Fruit fly (Drosophila melanogaster) Kc167 (cell line): ENCODE results near the gene Ir68a.

Source experiments
- Myc ChIP-seq: fragments of >200 bp; optimal IDR thresholded peaks from 2 replicates; lab custom pipeline; 2017; ENCODE audit warnings: missing external identifiers
- h ChIP-seq: fragments of >200 bp; optimal IDR thresholded peaks from 3 replicates; lab custom pipeline; 2018; ENCODE audit warnings: missing external identifiers
- ttk ChIP-seq: sonication (Bioruptor generic); optimal IDR thresholded peaks from 2 replicates; lab custom pipeline; 2017; ENCODE audit warnings: missing external identifiers

DNA sequence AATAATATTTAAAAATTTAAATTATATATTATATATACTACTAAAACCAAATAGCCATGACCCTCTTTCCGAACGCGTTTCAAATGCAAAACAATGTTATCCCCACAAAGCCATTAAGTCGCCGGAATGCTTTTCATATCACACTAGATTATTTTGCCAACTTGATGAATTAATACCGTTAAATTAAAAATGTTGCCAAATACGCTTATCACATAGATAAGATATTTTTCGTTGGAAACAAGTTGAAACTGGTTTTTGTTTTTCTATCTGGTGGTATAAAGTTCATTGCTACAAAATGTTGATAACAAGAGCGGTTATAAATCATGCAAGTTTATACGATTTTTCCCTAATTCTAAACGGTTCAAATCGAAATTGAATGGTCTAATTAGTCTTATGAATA lies 2.5 kb downstream of the Ir68a start:
- TF ChIP-seq Myc (lab: Kevin White, UChicago): no peak
- TF ChIP-seq ttk (lab: Kevin White, UChicago): no peak
- no peak for TF ChIP-seq h (lab: Kevin White, UChicago)
